Worm (Caenorhabditis elegans) whole organism, L1 larva: Measurements from ENCODE around the gene srd-44.

Experiments
- C16A3.4 ChIP-seq: fragments of 150-350 bp; optimal IDR thresholded peaks from 2 replicates; lab custom pipeline; 2014; ENCODE audit warnings: missing biosample characterization, missing genetic modification characterization
- C34B4.2 ChIP-seq: sonication (generic microtip); optimal IDR thresholded peaks from 2 replicates; lab custom pipeline; 2017; ENCODE audit warnings: mild to moderate bottlenecking, missing genetic modification characterization, missing compliant biosample characterization
- F16B12.6 ChIP-seq: fragments of 150-350 bp; optimal IDR thresholded peaks from 2 replicates; lab custom pipeline; 2014; ENCODE audit warnings: missing biosample characterization, missing genetic modification characterization
- ceh-63 ChIP-seq: fragments of 200-800 bp; sonication (Bioruptor generic); optimal IDR thresholded peaks from 2 replicates; lab custom pipeline; 2018; ENCODE audit warnings: mild to moderate bottlenecking, missing genetic modification characterization, missing compliant biosample characterization
- ceh-8 ChIP-seq: fragments of 200-800 bp; sonication (Bioruptor generic); optimal IDR thresholded peaks from 2 replicates; lab custom pipeline; 2018; ENCODE audit warnings: mild to moderate bottlenecking, missing genetic modification characterization, moderate library complexity, missing compliant biosample characterization
- ceh-82 ChIP-seq, 3 experiments: fragments of 150-350 bp in 1 of 3; sonication (generic microtip) in 2 of 3; optimal IDR thresholded peaks; 2 replicates each; lab custom pipeline; 2014 to 2017; ENCODE audit warnings: missing biosample characterization in 3 of 3, missing genetic modification characterization in 3 of 3
- ceh-88 ChIP-seq: fragments of 200-800 bp; sonication (Bioruptor generic); IDR thresholded peaks from 2 replicates; pipeline ENCODE4 v1.3.6; 2022; ENCODE audit warnings: missing genetic modification characterization, missing compliant biosample characterization
- ceh-90 ChIP-seq: sonication (generic microtip); optimal IDR thresholded peaks from 2 replicates; lab custom pipeline; 2016; ENCODE audit warnings: missing genetic modification characterization, missing compliant biosample characterization
- dsc-1 ChIP-seq: sonication (generic microtip); optimal IDR thresholded peaks from 2 replicates; lab custom pipeline; 2016; ENCODE audit warnings: mild to moderate bottlenecking, missing genetic modification characterization, missing compliant biosample characterization
- egl-13 ChIP-seq: sonication (generic microtip); optimal IDR thresholded peaks from 2 replicates; lab custom pipeline; 2016; ENCODE audit warnings: missing genotype, missing genetic modification reagents, missing genetic modification characterization, missing compliant biosample characterization
- egl-27 ChIP-seq, 2 experiments: fragments of 150-350 bp in 1 of 2; sonication (generic microtip); optimal IDR thresholded peaks; 3 replicates each; lab custom pipeline; 2017 to 2018; ENCODE audit warnings: missing biosample characterization in 2 of 2, missing genetic modification characterization in 2 of 2, missing genetic modification reagents in 2 of 2
- ets-5 ChIP-seq: fragments of 200-800 bp; sonication (Bioruptor generic); IDR thresholded peaks from 2 replicates; pipeline ENCODE4 v1.3.6; 2022; ENCODE audit warnings: missing genetic modification characterization, missing compliant biosample characterization
- hlh-17 ChIP-seq: fragments of 200-800 bp; sonication (Bioruptor generic); optimal IDR thresholded peaks from 2 replicates; lab custom pipeline; 2018; ENCODE audit warnings: missing genetic modification characterization, mild to moderate bottlenecking, missing compliant biosample characterization, moderate library complexity, borderline replicate concordance
- hlh-4 ChIP-seq: sonication (generic microtip); optimal IDR thresholded peaks from 2 replicates; lab custom pipeline; 2016; ENCODE audit warnings: mild to moderate bottlenecking, missing genetic modification characterization, missing compliant biosample characterization
- lin-13 ChIP-seq: fragments of 150-350 bp; optimal IDR thresholded peaks from 2 replicates; lab custom pipeline; 2014; ENCODE audit warnings: missing biosample characterization, missing genetic modification reagents, missing genetic modification characterization
- lin-35 ChIP-seq, 2 experiments: fragments of 150-350 bp; optimal IDR thresholded peaks; 2 replicates each; lab custom pipeline; 2014; ENCODE audit warnings: missing biosample characterization in 2 of 2, missing genetic modification characterization in 2 of 2, missing genetic modification reagents in 2 of 2
- lir-3 ChIP-seq: sonication (generic microtip); optimal IDR thresholded peaks from 2 replicates; lab custom pipeline; 2016; ENCODE audit warnings: mild to moderate bottlenecking, missing genetic modification characterization, moderate library complexity, missing compliant biosample characterization; ENCODE audit not compliant: poor library complexity
- mef-2 ChIP-seq: fragments of 150-350 bp; optimal IDR thresholded peaks from 2 replicates; lab custom pipeline; 2014; ENCODE audit warnings: missing biosample characterization, missing genetic modification characterization
- mep-1 ChIP-seq: fragments of 150-350 bp; optimal IDR thresholded peaks from 2 replicates; lab custom pipeline; 2014; ENCODE audit warnings: missing biosample characterization, missing genetic modification characterization
- nhr-11 ChIP-seq: fragments of 150-350 bp; optimal IDR thresholded peaks from 2 replicates; lab custom pipeline; 2014; ENCODE audit warnings: missing biosample characterization, missing genetic modification characterization
- nhr-19 ChIP-seq: fragments of 200-800 bp; sonication (Bioruptor generic); conservative IDR thresholded peaks from 2 replicates; pipeline ENCODE4 v1.3.6; 2022; ENCODE audit warnings: missing genetic modification characterization, missing compliant biosample characterization
- nhr-20 ChIP-seq: sonication (generic microtip); optimal IDR thresholded peaks from 2 replicates; lab custom pipeline; 2016; ENCODE audit warnings: mild to moderate bottlenecking, missing genetic modification characterization, missing compliant biosample characterization
- nhr-28 ChIP-seq: fragments of 150-350 bp; optimal IDR thresholded peaks from 2 replicates; lab custom pipeline; 2014; ENCODE audit warnings: missing biosample characterization, missing genetic modification characterization
- nhr-76 ChIP-seq: sonication (generic microtip); optimal IDR thresholded peaks from 2 replicates; lab custom pipeline; 2017; ENCODE audit warnings: missing biosample characterization, missing genetic modification characterization
- nhr-85 ChIP-seq: sonication (generic microtip); peaks from one replicate; lab custom pipeline; 2016; ENCODE audit warnings: missing genetic modification characterization, inconsistent platforms, missing compliant biosample characterization
- pag-3 ChIP-seq: sonication (generic microtip); optimal IDR thresholded peaks from 2 replicates; lab custom pipeline; 2017; ENCODE audit warnings: missing genetic modification characterization, mild to moderate bottlenecking, missing compliant biosample characterization, antibody characterized with exemption, borderline replicate concordance; ENCODE audit not compliant: insufficient read depth
- pax-3 ChIP-seq: fragments of 200-800 bp; sonication (Bioruptor generic); optimal IDR thresholded peaks from 2 replicates; lab custom pipeline; 2018; ENCODE audit warnings: mild to moderate bottlenecking, missing genetic modification characterization, moderate library complexity, missing compliant biosample characterization
- pqm-1 ChIP-seq: sonication (generic microtip); optimal IDR thresholded peaks from 3 replicates; lab custom pipeline; 2017; ENCODE audit warnings: missing biosample characterization, missing genetic modification characterization
- snu-23 ChIP-seq: sonication (generic microtip); optimal IDR thresholded peaks from 2 replicates; lab custom pipeline; 2016; ENCODE audit warnings: missing genetic modification characterization, missing compliant biosample characterization
- sox-4 ChIP-seq: sonication (generic microtip); optimal IDR thresholded peaks from 2 replicates; lab custom pipeline; 2016; ENCODE audit warnings: missing genetic modification characterization, missing compliant biosample characterization
- sptf-1 ChIP-seq: fragments of 150-350 bp; optimal IDR thresholded peaks from 2 replicates; lab custom pipeline; 2014; ENCODE audit warnings: missing biosample characterization, missing genetic modification characterization
- sup-37 ChIP-seq: fragments of 200-800 bp; sonication (Bioruptor generic); optimal IDR thresholded peaks from 2 replicates; lab custom pipeline; 2018; ENCODE audit warnings: mild to moderate bottlenecking, missing genetic modification characterization, missing compliant biosample characterization
- unc-130 ChIP-seq: fragments of 150-350 bp; optimal IDR thresholded peaks from 2 replicates; lab custom pipeline; 2017; ENCODE audit warnings: missing biosample characterization, missing genetic modification characterization, inconsistent platforms
- xbp-1 ChIP-seq: sonication (generic microtip); optimal IDR thresholded peaks from 2 replicates; lab custom pipeline; 2016; ENCODE audit warnings: missing genetic modification characterization, missing compliant biosample characterization
- zag-1 ChIP-seq: fragments of 150-350 bp; optimal IDR thresholded peaks from 2 replicates; lab custom pipeline; 2014; ENCODE audit warnings: missing biosample characterization, missing genetic modification characterization

The srd-44 gene

DNA sequence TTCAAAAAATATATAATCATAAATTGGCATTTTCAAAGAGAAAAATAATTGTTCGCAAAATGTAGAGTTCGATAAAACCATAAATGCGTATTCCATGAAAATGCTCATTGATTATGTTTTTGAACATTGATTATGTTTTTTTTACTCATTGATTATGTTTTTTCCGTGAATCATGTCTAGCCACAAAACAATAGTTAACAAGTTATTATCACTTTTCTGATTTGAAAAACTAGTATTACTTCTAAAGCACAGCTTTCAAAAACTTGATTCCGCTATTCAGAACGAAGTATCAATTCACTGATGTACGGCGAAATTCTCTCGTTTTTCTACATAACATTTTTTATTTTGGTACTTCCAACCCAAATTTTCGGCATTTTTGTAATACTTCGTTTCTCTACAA lies 2.4 kb upstream of the srd-44 start, which contains the start of gene srd-48:
TSS of gene srd-48 (plus strand) at position 301 of the 400 bp plus-strand sequence.
- TF ChIP-seq egl-27 (tag; optimal IDR thresholded peaks at IDR 0.05; lab: Kevin White, UChicago), result no peak
- TF ChIP-seq pax-3 (tag; lab: Kevin White, UChicago), result no peak
- TF ChIP-seq mef-2 (tag; lab: Kevin White, UChicago), result no peak
- no peak for TF ChIP-seq hlh-4 (tag; lab: Kevin White, UChicago)
- TF ChIP-seq lin-13 (GFP tag; lab: Kevin White, UChicago), result no peak
- no peak for TF ChIP-seq nhr-85 (tag; lab: Kevin White, UChicago)
- TF ChIP-seq lin-35 (GFP tag; optimal IDR thresholded peaks at IDR 0.05; lab: Kevin White, UChicago), result no peak
- no peak for TF ChIP-seq snu-23 (GFP tag; lab: Kevin White, UChicago)
- TF ChIP-seq ceh-90 (tag; lab: Kevin White, UChicago), result no peak
- TF ChIP-seq nhr-76, result no peak
- TF ChIP-seq ceh-82 (tag; optimal IDR thresholded peaks at IDR 0.05; lab: Kevin White, UChicago), result no peak
- no peak for TF ChIP-seq ceh-63 (GFP tag; lab: Kevin White, UChicago)
- no peak for TF ChIP-seq xbp-1
- no peak for TF ChIP-seq ceh-8 (GFP tag; lab: Kevin White, UChicago)
- no peak for TF ChIP-seq sox-4 (tag; lab: Kevin White, UChicago)
- no peak for TF ChIP-seq nhr-19 (GFP tag; lab: Robert Waterston, UW)
- TF ChIP-seq hlh-17 (GFP tag; lab: Kevin White, UChicago), result no peak
- TF ChIP-seq ceh-88 (GFP tag; lab: Robert Waterston, UW), result no peak
- TF ChIP-seq, all 84 proteins: peak for 0

- TF ChIP-seq xbp-1 (no peak), dsc-1 (tag; lab: Kevin White, UChicago) (no peak)
Observed at ce11 chrX:12341338-12341737, 3.1 kb downstream of the srd-44 start, which contains the start of gene zig-2. zig-2 (minus strand) TSS chrX:12341438.

DNA sequence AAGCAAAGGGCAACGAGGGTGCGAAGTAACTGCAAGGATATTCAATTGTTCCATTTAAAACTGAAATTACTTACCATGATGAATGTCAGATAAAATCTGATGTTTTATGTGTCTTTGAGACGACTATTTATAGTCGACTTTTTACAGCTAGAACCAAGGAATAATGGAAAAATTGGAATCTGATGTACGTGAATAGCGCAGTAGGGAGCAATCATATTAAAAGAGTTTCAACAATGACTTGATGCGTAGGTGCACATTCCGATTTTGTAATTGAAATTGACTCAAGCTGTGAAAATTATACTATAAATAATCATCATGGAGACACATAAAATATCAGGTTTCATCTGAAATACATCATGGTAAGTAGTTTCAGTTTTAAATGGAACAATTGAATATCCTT lies 5.0 kb downstream of the srd-44 start, which contains the start of the genes nspc-9 and nspc-10:
TSS of gene nspc-9 (minus strand) at position 101 of the 400 bp plus-strand sequence.
TSS of gene nspc-10 (plus strand) at position 331 of the 400 bp plus-strand sequence.
- TF ChIP-seq C34B4.2 (tag; lab: Kevin White, UChicago), result no peak
- TF ChIP-seq lir-3 (tag; lab: Kevin White, UChicago), result no peak
- TF ChIP-seq nhr-20 (tag; lab: Kevin White, UChicago), result no peak
- TF ChIP-seq unc-130 (tag; lab: Kevin White, UChicago), result no peak
- no peak for TF ChIP-seq egl-27 (tag; optimal IDR thresholded peaks at IDR 0.05; lab: Kevin White, UChicago)

DNA sequence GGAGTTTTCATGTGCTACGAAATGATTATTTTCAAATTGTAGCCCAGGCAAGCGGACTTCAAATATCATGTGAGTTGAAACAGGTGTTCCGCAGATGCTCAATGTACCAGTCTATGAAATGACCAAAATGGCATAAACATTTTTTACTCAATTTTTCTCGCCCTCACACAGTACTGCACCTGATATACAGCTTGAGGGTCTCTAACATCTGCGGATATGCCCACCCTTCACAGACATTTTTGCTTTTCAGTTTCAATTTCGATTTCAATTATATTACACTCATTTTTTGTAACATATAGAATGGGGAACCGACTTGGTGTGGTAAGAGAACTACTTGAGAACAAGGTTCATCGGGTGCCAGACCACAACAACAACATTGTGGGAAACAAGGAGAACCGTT lies 8.5 kb downstream of the srd-44 start, which contains the start of gene F42F12.11:
TSS of gene F42F12.11 (plus strand) at position 301 of the 400 bp plus-strand sequence.
- TF ChIP-seq pqm-1, result no peak
- no peak for TF ChIP-seq egl-13 (tag; lab: Kevin White, UChicago)
- no peak for TF ChIP-seq ets-5 (GFP tag; lab: Robert Waterston, UW)
- TF ChIP-seq sptf-1 (tag; lab: Kevin White, UChicago), result no peak
- TF ChIP-seq nhr-28, result no peak
- no peak for TF ChIP-seq hlh-4 (tag; lab: Kevin White, UChicago)
- TF ChIP-seq mep-1 (tag; lab: Kevin White, UChicago), result no peak
- TF ChIP-seq sup-37, result no peak
- TF ChIP-seq C16A3.4, result no peak
- no peak for TF ChIP-seq ceh-82 (tag; optimal IDR thresholded peaks at IDR 0.05; lab: Kevin White, UChicago)
- TF ChIP-seq F16B12.6 (tag; lab: Kevin White, UChicago), result no peak
- TF ChIP-seq zag-1 (tag; lab: Kevin White, UChicago), result no peak
- TF ChIP-seq pag-3, result no peak
- no peak for TF ChIP-seq lin-13 (GFP tag; lab: Kevin White, UChicago)
- TF ChIP-seq nhr-11 (tag; lab: Kevin White, UChicago), result no peak
